Fruit fly (Drosophila melanogaster) whole organism, embryonic: ENCODE measurements around the gene CG3301.

Experiments
- Adf1 ChIP-seq: fragments of 200-800 bp; sonication (Bioruptor generic); IDR thresholded peaks from 2 replicates; pipeline ENCODE4 v1.3.6; 2022; ENCODE audit warnings: missing biosample characterization, missing genetic modification characterization
- Antp ChIP-seq: fragments of 200-800 bp; sonication (Bioruptor generic); optimal IDR thresholded peaks from 3 replicates; lab custom pipeline; 2016; ENCODE audit warnings: missing biosample characterization, missing genetic modification characterization
- BtbVII ChIP-seq: fragments of 200-800 bp; sonication (Bioruptor generic); optimal IDR thresholded peaks from 3 replicates; lab custom pipeline; 2017; ENCODE audit warnings: missing biosample characterization, mild to moderate bottlenecking, missing genetic modification characterization
- CG10147 ChIP-seq: fragments of 200-800 bp; sonication (Bioruptor generic); optimal IDR thresholded peaks from 2 replicates; lab custom pipeline; 2019; ENCODE audit warnings: missing biosample characterization, mild to moderate bottlenecking, missing genetic modification characterization, moderate library complexity
- CG10431 ChIP-seq: fragments of 200-800 bp; sonication (Bioruptor generic); optimal IDR thresholded peaks from 3 replicates; lab custom pipeline; 2018; ENCODE audit warnings: missing biosample characterization, mild to moderate bottlenecking, missing genetic modification characterization
- CG12219 ChIP-seq: fragments of 200-800 bp; sonication (Bioruptor generic); optimal IDR thresholded peaks from 3 replicates; lab custom pipeline; 2018; ENCODE audit warnings: missing biosample characterization, mild to moderate bottlenecking, missing genetic modification characterization
- CG12236 ChIP-seq: fragments of 200-800 bp; sonication (Bioruptor generic); optimal IDR thresholded peaks from 2 replicates; lab custom pipeline; 2016; ENCODE audit warnings: missing biosample characterization, missing genetic modification characterization
- CG14441 ChIP-seq: fragments of 200-800 bp; sonication (Bioruptor generic); IDR thresholded peaks from 2 replicates; pipeline ENCODE4 v1.3.6; 2022; ENCODE audit warnings: missing biosample characterization, missing genetic modification characterization
- CG14710 ChIP-seq: fragments of 200-800 bp; sonication (Bioruptor generic); optimal IDR thresholded peaks from 3 replicates; lab custom pipeline; 2019; ENCODE audit warnings: missing biosample characterization, mild to moderate bottlenecking, missing genetic modification characterization, moderate library complexity
- CG15269 ChIP-seq: fragments of 200-800 bp; sonication (Bioruptor generic); optimal IDR thresholded peaks from 2 replicates; lab custom pipeline; 2018; ENCODE audit warnings: missing biosample characterization, mild to moderate bottlenecking, missing genetic modification characterization, moderate library complexity
- CG15479 ChIP-seq: fragments of 200-800 bp; sonication (Bioruptor generic); optimal IDR thresholded peaks from 3 replicates; lab custom pipeline; 2019; ENCODE audit warnings: missing biosample characterization, mild to moderate bottlenecking, missing genetic modification characterization, moderate library complexity
- CG16779 ChIP-seq: fragments of 200-800 bp; sonication (Bioruptor generic); IDR thresholded peaks from 2 replicates; pipeline ENCODE4 v1.3.6; 2022; ENCODE audit warnings: missing biosample characterization, missing genetic modification characterization
- CG2678 ChIP-seq: fragments of 200-800 bp; sonication (Bioruptor generic); optimal IDR thresholded peaks from 3 replicates; lab custom pipeline; 2019; ENCODE audit warnings: missing biosample characterization, mild to moderate bottlenecking, missing genetic modification characterization, moderate library complexity
- CG33213 ChIP-seq: fragments of 200-800 bp; sonication (Bioruptor generic); optimal IDR thresholded peaks from 3 replicates; lab custom pipeline; 2016; ENCODE audit warnings: missing biosample characterization, missing genetic modification characterization
- CG3995 ChIP-seq: fragments of 200-800 bp; sonication (Bioruptor generic); optimal IDR thresholded peaks from 3 replicates; lab custom pipeline; 2016; ENCODE audit warnings: missing biosample characterization, missing genetic modification characterization
- CG5245 ChIP-seq: fragments of 200-800 bp; sonication (Bioruptor generic); optimal IDR thresholded peaks from 3 replicates; lab custom pipeline; 2016; ENCODE audit warnings: missing biosample characterization, missing genetic modification characterization
- CG5953 ChIP-seq: fragments of 200-800 bp; sonication (Bioruptor generic); IDR thresholded peaks from 2 replicates; pipeline ENCODE4 v1.3.6; 2022; ENCODE audit warnings: missing biosample characterization, missing genetic modification characterization
- CG6689 ChIP-seq: fragments of 200-800 bp; sonication (Bioruptor generic); IDR thresholded peaks from 2 replicates; pipeline ENCODE4 v1.3.6; 2022; ENCODE audit warnings: missing biosample characterization, missing genetic modification characterization
- CG6791 ChIP-seq: fragments of 200-800 bp; sonication (Bioruptor generic); IDR thresholded peaks from 3 replicates; pipeline ENCODE4 v1.3.6; 2022; ENCODE audit warnings: missing biosample characterization, missing genetic modification characterization; ENCODE audit not compliant: partially characterized antibody
- CG8290 ChIP-seq, 3 experiments: fragments of 200-800 bp; sonication (Bioruptor generic); optimal IDR thresholded peaks; 2 replicates each; lab custom pipeline; 2016 to 2019; ENCODE audit warnings: missing biosample characterization in 3 of 3, missing genetic modification characterization in 3 of 3, mild to moderate bottlenecking in 2 of 3, moderate library complexity in 1 of 3
- CG9876 ChIP-seq: fragments of 200-800 bp; sonication (Bioruptor generic); optimal IDR thresholded peaks from 2 replicates; lab custom pipeline; 2016; ENCODE audit warnings: missing biosample characterization, missing genetic modification characterization
- Camta ChIP-seq: fragments of 200-800 bp; sonication (Bioruptor generic); optimal IDR thresholded peaks from 2 replicates; lab custom pipeline; 2016; ENCODE audit warnings: missing biosample characterization, missing genetic modification characterization
- Chrac-16 ChIP-seq: fragments of 200-800 bp; sonication (Bioruptor generic); optimal IDR thresholded peaks from 3 replicates; lab custom pipeline; 2016; ENCODE audit warnings: missing biosample characterization, missing genetic modification characterization
- Dbx ChIP-seq: fragments of 200-800 bp; sonication (Bioruptor generic); IDR thresholded peaks from 3 replicates; pipeline ENCODE4 v1.3.6; 2022; ENCODE audit warnings: missing biosample characterization, missing genetic modification characterization
- Elba2 ChIP-seq: fragments of 200-800 bp; sonication (Bioruptor generic); optimal IDR thresholded peaks from 3 replicates; lab custom pipeline; 2016; ENCODE audit warnings: missing biosample characterization, missing genetic modification characterization
- Fer2 ChIP-seq: fragments of 200-800 bp; sonication (Bioruptor generic); optimal IDR thresholded peaks from 2 replicates; lab custom pipeline; 2018; ENCODE audit warnings: missing biosample characterization, mild to moderate bottlenecking, missing genetic modification characterization, moderate library complexity
- Hmx ChIP-seq: fragments of 200-800 bp; sonication (Bioruptor generic); optimal IDR thresholded peaks from 2 replicates; lab custom pipeline; 2016; ENCODE audit warnings: missing biosample characterization, missing genetic modification characterization
- Hr39 ChIP-seq: fragments of >200 bp; optimal IDR thresholded peaks from 2 replicates; lab custom pipeline; 2017
- Hsf ChIP-seq: fragments of 200-800 bp; sonication (Bioruptor generic); optimal IDR thresholded peaks from 3 replicates; lab custom pipeline; 2016; ENCODE audit warnings: missing biosample characterization, missing genetic modification characterization
- Mes4 ChIP-seq: fragments of 200-800 bp; sonication (Bioruptor generic); optimal IDR thresholded peaks from 2 replicates; lab custom pipeline; 2016; ENCODE audit warnings: missing biosample characterization, missing genetic modification characterization
- Myb ChIP-seq: fragments of 200-800 bp; sonication (Bioruptor generic); optimal IDR thresholded peaks from 2 replicates; lab custom pipeline; 2016; ENCODE audit warnings: missing biosample characterization, missing genetic modification characterization
- PHDP ChIP-seq: fragments of 200-800 bp; sonication (Bioruptor generic); optimal IDR thresholded peaks from 3 replicates; lab custom pipeline; 2018; ENCODE audit warnings: missing biosample characterization, mild to moderate bottlenecking, missing genetic modification characterization, moderate library complexity
- Vsx1 ChIP-seq: fragments of 200-800 bp; sonication (Bioruptor generic); optimal IDR thresholded peaks from 2 replicates; lab custom pipeline; 2017; ENCODE audit warnings: missing biosample characterization, mild to moderate bottlenecking, missing genetic modification characterization, missing genetic modification reagents
- al ChIP-seq: fragments of 200-800 bp; sonication (Bioruptor generic); IDR thresholded peaks from 2 replicates; pipeline ENCODE4 v1.3.6; 2022; ENCODE audit warnings: missing biosample characterization, missing genetic modification characterization
- aop ChIP-seq: fragments of 200-800 bp; sonication (Bioruptor generic); IDR thresholded peaks from 2 replicates; pipeline ENCODE4 v1.3.6; 2022; ENCODE audit warnings: missing biosample characterization, missing genetic modification characterization
- ara ChIP-seq: fragments of 200-800 bp; sonication (Bioruptor generic); IDR thresholded peaks from 2 replicates; pipeline ENCODE4 v1.3.6; 2022; ENCODE audit warnings: missing biosample characterization, missing genetic modification characterization
- ato ChIP-seq: fragments of 200-800 bp; sonication (Bioruptor generic); IDR thresholded peaks from 2 replicates; pipeline ENCODE4 v1.3.6; 2022; ENCODE audit warnings: missing biosample characterization, missing genetic modification characterization; ENCODE audit not compliant: partially characterized antibody
- bbx ChIP-seq: fragments of 200-800 bp; sonication (Bioruptor generic); IDR thresholded peaks from 2 replicates; pipeline ENCODE4 v1.3.6; 2022; ENCODE audit warnings: missing biosample characterization, missing genetic modification characterization; ENCODE audit not compliant: partially characterized antibody
- chif ChIP-seq, 2 experiments: fragments of 200-800 bp; sonication (Bioruptor generic); optimal IDR thresholded peaks; 3 replicates each; lab custom pipeline; 2016; ENCODE audit warnings: missing biosample characterization in 2 of 2, missing genetic modification characterization in 2 of 2
- chm ChIP-seq: fragments of 200-800 bp; sonication (Bioruptor generic); IDR thresholded peaks from 2 replicates; pipeline ENCODE4 v1.3.6; 2022; ENCODE audit warnings: missing biosample characterization, missing genetic modification characterization
- chn ChIP-seq: fragments of 200-800 bp; sonication (Bioruptor generic); optimal IDR thresholded peaks from 2 replicates; lab custom pipeline; 2016; ENCODE audit warnings: missing biosample characterization, missing genetic modification characterization
- en ChIP-seq: fragments of 200-800 bp; sonication (Bioruptor generic); optimal IDR thresholded peaks from 2 replicates; lab custom pipeline; 2016; ENCODE audit warnings: missing biosample characterization, missing genetic modification characterization
- eve ChIP-seq, 2 experiments: fragments of >200 bp; optimal IDR thresholded peaks; 2 replicates each; lab custom pipeline; 2017; ENCODE audit warnings: missing biosample characterization in 2 of 2, missing genetic modification characterization in 2 of 2
- gsb ChIP-seq: fragments of 200-800 bp; sonication (Bioruptor generic); IDR thresholded peaks from 2 replicates; pipeline ENCODE4 v1.3.6; 2022; ENCODE audit warnings: missing biosample characterization, missing genetic modification characterization
- gsb-n ChIP-seq: fragments of 200-800 bp; sonication (Bioruptor generic); optimal IDR thresholded peaks from 3 replicates; lab custom pipeline; 2018; ENCODE audit warnings: missing biosample characterization, mild to moderate bottlenecking, missing genetic modification characterization
- lab ChIP-seq: fragments of 200-800 bp; sonication (Bioruptor generic); optimal IDR thresholded peaks from 3 replicates; lab custom pipeline; 2017; ENCODE audit warnings: missing biosample characterization, missing genetic modification characterization, mild to moderate bottlenecking, moderate library complexity, missing genetic modification reagents
- p53 ChIP-seq: fragments of 200-800 bp; sonication (Bioruptor generic); optimal IDR thresholded peaks from 2 replicates; lab custom pipeline; 2016; ENCODE audit warnings: missing biosample characterization, missing genetic modification characterization
- row ChIP-seq: fragments of 200-800 bp; sonication (Bioruptor generic); IDR thresholded peaks from 3 replicates; pipeline ENCODE4 v1.3.6; 2022; ENCODE audit warnings: missing biosample characterization, missing genetic modification characterization
- slp2 ChIP-seq: fragments of 200-800 bp; sonication (Bioruptor generic); optimal IDR thresholded peaks from 2 replicates; lab custom pipeline; 2016; ENCODE audit warnings: missing biosample characterization, missing genetic modification characterization
- usp ChIP-seq: fragments of >200 bp; optimal IDR thresholded peaks from 2 replicates; lab custom pipeline; 2017; ENCODE audit warnings: missing biosample characterization, missing genetic modification characterization
- vvl ChIP-seq: fragments of 200-800 bp; sonication (Bioruptor generic); IDR thresholded peaks from 2 replicates; pipeline ENCODE4 v1.3.6; 2022; ENCODE audit warnings: missing biosample characterization, missing genetic modification characterization
- zf30C ChIP-seq: fragments of 200-800 bp; sonication (Bioruptor generic); optimal IDR thresholded peaks from 3 replicates; lab custom pipeline; 2018; ENCODE audit warnings: missing biosample characterization, mild to moderate bottlenecking, missing genetic modification characterization

The CG3301 gene

DNA sequence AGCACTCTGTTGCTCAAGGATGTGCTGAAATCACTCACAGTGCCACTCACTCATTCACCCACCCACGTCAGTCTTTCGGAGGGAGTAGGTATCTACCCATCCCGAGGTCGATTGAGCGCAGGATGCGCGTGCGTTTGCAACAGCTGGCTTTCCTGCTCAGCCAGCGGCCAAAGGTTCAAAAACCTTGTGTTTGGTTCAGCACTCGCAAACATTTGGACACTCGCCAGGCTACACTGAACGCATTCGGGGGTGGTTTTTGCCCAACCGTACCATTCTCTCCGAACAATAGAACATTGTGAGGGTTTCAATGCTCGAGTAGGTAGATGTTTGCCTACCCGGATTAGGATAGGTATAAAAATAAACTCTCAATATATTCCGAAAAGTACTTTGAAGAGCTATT lies 19.0 kb upstream of the CG3301 start (continued):
- TF ChIP-seq CG12236 (GFP tag; lab: Kevin White, UChicago) = no peak
- TF ChIP-seq CG15479 (GFP tag; lab: Kevin White, UChicago) = peak; percentile 76
- no peak for TF ChIP-seq slp2 (GFP tag; lab: Kevin White, UChicago)
- no peak for TF ChIP-seq CG3995 (GFP tag; lab: Kevin White, UChicago)
- TF ChIP-seq CG33213 = no peak
- TF ChIP-seq en (GFP tag; lab: Kevin White, UChicago) = no peak
- TF ChIP-seq Mes4 (GFP tag; lab: Kevin White, UChicago) = no peak
- TF ChIP-seq lab (GFP tag; lab: Kevin White, UChicago) = peak; percentile 9
- TF ChIP-seq CG6689 (GFP tag; lab: Robert Waterston, UW) = no peak
- no peak for TF ChIP-seq CG8290 (GFP tag; optimal IDR thresholded peaks at IDR 0.05; lab: Kevin White, UChicago)
- peak in 1 of 2 experiments; percentile 49 for TF ChIP-seq CG8290 (tag; optimal IDR thresholded peaks at IDR 0.05; lab: Kevin White, UChicago)
- TF ChIP-seq CG6791 (GFP tag; lab: Robert Waterston, UW) = peak; percentile 36; the same call in 1 of the 3 replicates
- no peak for TF ChIP-seq CG9876 (GFP tag; lab: Kevin White, UChicago)
- no peak for TF ChIP-seq Fer2 (tag; lab: Kevin White, UChicago)
- TF ChIP-seq Vsx1 = no peak
- no peak for TF ChIP-seq chn (GFP tag; lab: Kevin White, UChicago)
- peak; percentile 52; the same call in 1 of the 2 replicates for TF ChIP-seq vvl (GFP tag; lab: Robert Waterston, UW)
- no peak for TF ChIP-seq BtbVII (GFP tag; lab: Kevin White, UChicago)
- TF ChIP-seq CG2678 (tag; lab: Kevin White, UChicago) = no peak
- no peak for TF ChIP-seq Antp
- TF ChIP-seq usp (GFP tag; lab: Kevin White, UChicago) = no peak
- TF ChIP-seq gsb (GFP tag; lab: Robert Waterston, UW) = no peak
- TF ChIP-seq PHDP (tag; lab: Kevin White, UChicago) = no peak
- TF ChIP-seq Myb (GFP tag; lab: Kevin White, UChicago) = no peak
- TF ChIP-seq Chrac-16 (GFP tag; lab: Kevin White, UChicago) = no peak
- no peak for TF ChIP-seq Elba2 (GFP tag; lab: Kevin White, UChicago)
- TF ChIP-seq Camta = no peak
- peak; percentile 26; the same call in 1 of the 2 replicates for TF ChIP-seq bbx (GFP tag; lab: Robert Waterston, UW)
- no peak for TF ChIP-seq Adf1 (GFP tag; lab: Robert Waterston, UW)
- TF ChIP-seq Hr39 (lab: Kevin White, UChicago) = no peak
- TF ChIP-seq p53 = no peak
- TF ChIP-seq CG10147 = no peak
- TF ChIP-seq CG14441 = no peak
- peak; percentile 93 for TF ChIP-seq zf30C (GFP tag; lab: Kevin White, UChicago)
- no peak for TF ChIP-seq CG14710
- no peak for TF ChIP-seq CG10431 (GFP tag; lab: Kevin White, UChicago)
- peak; percentile 29; the same call in 1 of the 3 replicates for TF ChIP-seq row (GFP tag; lab: Robert Waterston, UW)
- TF ChIP-seq aop (GFP tag; lab: Robert Waterston, UW) = no peak
- no peak for TF ChIP-seq CG15269 (tag; lab: Kevin White, UChicago)
- TF ChIP-seq Hsf (GFP tag; lab: Kevin White, UChicago) = peak; percentile 7
- no peak for TF ChIP-seq ato (GFP tag; lab: Robert Waterston, UW)
- 0 out of 2 replicates have a peak, but pooled peaks have one; percentile 26 for TF ChIP-seq ara (GFP tag; lab: Robert Waterston, UW)
- TF ChIP-seq CG12219 = no peak
- no peak for TF ChIP-seq al (GFP tag; lab: Robert Waterston, UW)
- no peak for TF ChIP-seq CG16779 (GFP tag; lab: Robert Waterston, UW)
- TF ChIP-seq gsb-n (tag; lab: Kevin White, UChicago) = no peak
- no peak for TF ChIP-seq chif (GFP tag; optimal IDR thresholded peaks at IDR 0.05; lab: Kevin White, UChicago)
- no peak for TF ChIP-seq CG5953
- no peak for TF ChIP-seq CG5245 (GFP tag; lab: Kevin White, UChicago)
- TF ChIP-seq Hmx = no peak
- no peak for TF ChIP-seq Dbx (GFP tag; lab: Robert Waterston, UW)
- no peak for TF ChIP-seq chm (GFP tag; lab: Robert Waterston, UW)
- TF ChIP-seq eve (GFP tag; optimal IDR thresholded peaks at IDR 0.05; lab: Kevin White, UChicago) = no peak
